Worm (Caenorhabditis elegans) whole organism, L2 larva: ENCODE measurements around the gene mrpl-21.

Experiments
- C34F6.9 ChIP-seq: fragments of 150-350 bp; optimal IDR thresholded peaks from 2 replicates; lab custom pipeline; 2014; ENCODE audit warnings: missing biosample characterization, missing genetic modification characterization
- F13H6.1 ChIP-seq: sonication (generic microtip); optimal IDR thresholded peaks from 2 replicates; lab custom pipeline; 2016; ENCODE audit warnings: missing genetic modification characterization, missing compliant biosample characterization
- R02D3.7 ChIP-seq: fragments of 150-350 bp; optimal IDR thresholded peaks from 2 replicates; lab custom pipeline; 2014; ENCODE audit warnings: missing biosample characterization, missing genetic modification characterization
- Y55F3AM.14 ChIP-seq: fragments of 200-800 bp; sonication (Bioruptor generic); optimal IDR thresholded peaks from 2 replicates; lab custom pipeline; 2018; ENCODE audit warnings: mild to moderate bottlenecking, missing genetic modification characterization, missing compliant biosample characterization
- ZK546.5 ChIP-seq: sonication (generic microtip); optimal IDR thresholded peaks from 2 replicates; lab custom pipeline; 2017; ENCODE audit warnings: missing biosample characterization, missing genetic modification characterization
- alr-1 ChIP-seq: fragments of 150-350 bp; optimal IDR thresholded peaks from 2 replicates; lab custom pipeline; 2014; ENCODE audit warnings: missing biosample characterization, missing genetic modification characterization
- aly-2 ChIP-seq: fragments of 150-350 bp; optimal IDR thresholded peaks from 2 replicates; lab custom pipeline; 2014; ENCODE audit warnings: missing biosample characterization, missing genetic modification characterization
- ama-1 ChIP-seq: fragments of 150-350 bp; optimal IDR thresholded peaks from 2 replicates; lab custom pipeline; 2018; ENCODE audit warnings: inconsistent platforms
- blmp-1 ChIP-seq: sonication (generic microtip); optimal IDR thresholded peaks from 2 replicates; lab custom pipeline; 2017; ENCODE audit warnings: missing genetic modification characterization, mild to moderate bottlenecking, missing compliant biosample characterization, antibody characterized with exemption, moderate library complexity; ENCODE audit not compliant: insufficient read depth
- ceh-16 ChIP-seq: fragments of 150-350 bp; optimal IDR thresholded peaks from 2 replicates; lab custom pipeline; 2014; ENCODE audit warnings: missing biosample characterization, missing genetic modification characterization
- ceh-82 ChIP-seq: fragments of 150-350 bp; optimal IDR thresholded peaks from 2 replicates; lab custom pipeline; 2014; ENCODE audit warnings: missing biosample characterization, missing genetic modification characterization
- crh-2 ChIP-seq: sonication (generic microtip); optimal IDR thresholded peaks from 2 replicates; lab custom pipeline; 2017; ENCODE audit warnings: missing biosample characterization, missing genetic modification characterization
- dmd-4 ChIP-seq: sonication (generic microtip); optimal IDR thresholded peaks from 2 replicates; lab custom pipeline; 2017; ENCODE audit warnings: missing biosample characterization, missing genetic modification characterization
- egl-27 ChIP-seq: sonication (generic microtip); optimal IDR thresholded peaks from 3 replicates; lab custom pipeline; 2017; ENCODE audit warnings: missing biosample characterization, missing genetic modification reagents, missing genetic modification characterization
- elt-1 ChIP-seq: fragments of 150-350 bp; optimal IDR thresholded peaks from 2 replicates; lab custom pipeline; 2014; ENCODE audit warnings: missing biosample characterization, missing genetic modification characterization
- elt-3 ChIP-seq: sonication (generic microtip); optimal IDR thresholded peaks from 2 replicates; lab custom pipeline; 2017; ENCODE audit warnings: missing biosample characterization, missing genetic modification characterization
- fos-1 ChIP-seq: fragments of 150-350 bp; optimal IDR thresholded peaks from 2 replicates; lab custom pipeline; 2014; ENCODE audit warnings: missing biosample characterization, missing genetic modification characterization
- gmeb-1 ChIP-seq: fragments of 150-350 bp; optimal IDR thresholded peaks from 2 replicates; lab custom pipeline; 2014; ENCODE audit warnings: missing biosample characterization, missing genetic modification characterization
- lin-11 ChIP-seq: fragments of 150-350 bp; sonication (generic microtip); optimal IDR thresholded peaks from 2 replicates; lab custom pipeline; 2014; ENCODE audit warnings: missing biosample characterization, missing genetic modification characterization, inconsistent platforms, mixed read lengths
- lin-13 ChIP-seq: fragments of 150-350 bp; optimal IDR thresholded peaks from 2 replicates; lab custom pipeline; 2014; ENCODE audit warnings: missing biosample characterization, missing genetic modification reagents, missing genetic modification characterization
- lin-39 ChIP-seq: fragments of 150-350 bp; optimal IDR thresholded peaks from 2 replicates; lab custom pipeline; 2014; ENCODE audit warnings: missing biosample characterization, missing genetic modification reagents, missing genetic modification characterization
- lsy-2 ChIP-seq, 2 experiments: fragments of 150-350 bp in 1 of 2; sonication (generic microtip) in 1 of 2; optimal IDR thresholded peaks; 2 replicates each; lab custom pipeline; 2014 to 2017; ENCODE audit warnings: missing biosample characterization in 2 of 2, missing genetic modification characterization in 2 of 2
- mab-5 ChIP-seq: fragments of 150-350 bp; optimal IDR thresholded peaks from 2 replicates; lab custom pipeline; 2014; ENCODE audit warnings: missing biosample characterization, missing genetic modification characterization
- mbf-1 ChIP-seq: sonication (generic microtip); optimal IDR thresholded peaks from 2 replicates; lab custom pipeline; 2017; ENCODE audit warnings: missing biosample characterization, missing genetic modification characterization
- mdl-1 ChIP-seq, 2 experiments: fragments of 150-350 bp in 1 of 2; sonication (generic microtip) in 1 of 2; optimal IDR thresholded peaks; 2 replicates each; lab custom pipeline; 2017; ENCODE audit warnings: missing biosample characterization in 2 of 2, missing genetic modification characterization in 2 of 2
- nhr-10 ChIP-seq: sonication (generic microtip); optimal IDR thresholded peaks from 2 replicates; lab custom pipeline; 2017; ENCODE audit warnings: missing biosample characterization, missing genetic modification characterization
- nhr-11 ChIP-seq: fragments of 150-350 bp; optimal IDR thresholded peaks from 2 replicates; lab custom pipeline; 2014; ENCODE audit warnings: missing biosample characterization, missing genetic modification characterization
- nhr-12 ChIP-seq: fragments of 150-350 bp; optimal IDR thresholded peaks from 2 replicates; lab custom pipeline; 2014; ENCODE audit warnings: missing biosample characterization, missing genetic modification characterization
- nhr-129 ChIP-seq: fragments of 150-350 bp; optimal IDR thresholded peaks from 2 replicates; lab custom pipeline; 2014; ENCODE audit warnings: missing biosample characterization, missing genetic modification characterization
- nhr-21 ChIP-seq: fragments of 150-350 bp; optimal IDR thresholded peaks from 2 replicates; lab custom pipeline; 2014; ENCODE audit warnings: missing biosample characterization, missing genetic modification characterization
- nhr-23 ChIP-seq: fragments of 150-350 bp; optimal IDR thresholded peaks from 2 replicates; lab custom pipeline; 2014; ENCODE audit warnings: missing biosample characterization, missing genetic modification reagents, missing genetic modification characterization
- nhr-237 ChIP-seq: fragments of 150-350 bp; optimal IDR thresholded peaks from 2 replicates; lab custom pipeline; 2014; ENCODE audit warnings: missing biosample characterization, missing genetic modification characterization
- nhr-25 ChIP-seq: fragments of 150-350 bp; sonication (generic microtip); optimal IDR thresholded peaks from 3 replicates; lab custom pipeline; 2014; ENCODE audit warnings: missing biosample characterization, missing genetic modification characterization
- nhr-6 ChIP-seq: fragments of 150-350 bp; optimal IDR thresholded peaks from 2 replicates; lab custom pipeline; 2014; ENCODE audit warnings: missing biosample characterization, missing genetic modification characterization
- nhr-77 ChIP-seq: fragments of 150-350 bp; optimal IDR thresholded peaks from 2 replicates; lab custom pipeline; 2014; ENCODE audit warnings: missing biosample characterization, missing genetic modification characterization
- peb-1 ChIP-seq: fragments of 150-350 bp; optimal IDR thresholded peaks from 2 replicates; lab custom pipeline; 2014; ENCODE audit warnings: missing biosample characterization, missing genetic modification characterization
- sem-4 ChIP-seq: fragments of 150-350 bp; optimal IDR thresholded peaks from 2 replicates; lab custom pipeline; 2014; ENCODE audit warnings: missing biosample characterization, missing genetic modification reagents, missing genetic modification characterization
- skn-1 ChIP-seq: sonication (generic microtip); optimal IDR thresholded peaks from 2 replicates; lab custom pipeline; 2017; ENCODE audit warnings: missing biosample characterization, missing genetic modification characterization
- sma-3 ChIP-seq: sonication (generic microtip); optimal IDR thresholded peaks from 2 replicates; lab custom pipeline; 2016; ENCODE audit warnings: missing genetic modification reagents, missing genetic modification characterization, missing compliant biosample characterization
- sma-9 ChIP-seq, 2 experiments: fragments of 150-350 bp in 1 of 2; sonication (generic microtip) in 1 of 2; optimal IDR thresholded peaks; 2 replicates each; lab custom pipeline; 2014 to 2016; ENCODE audit warnings: missing genetic modification characterization in 2 of 2, mild to moderate bottlenecking in 1 of 2, missing biosample characterization in 1 of 2, missing compliant biosample characterization in 1 of 2, missing genetic modification reagents in 1 of 2, moderate library complexity in 1 of 2
- snpc-4 ChIP-seq: fragments of 150-350 bp; optimal IDR thresholded peaks from 2 replicates; lab custom pipeline; 2014; ENCODE audit warnings: missing biosample characterization, missing genetic modification characterization
- unc-39 ChIP-seq: fragments of 150-350 bp; optimal IDR thresholded peaks from 2 replicates; lab custom pipeline; 2014; ENCODE audit warnings: missing biosample characterization, missing genetic modification characterization
- unc-55 ChIP-seq: fragments of 150-350 bp; sonication (generic microtip); optimal IDR thresholded peaks from 3 replicates; lab custom pipeline; 2014; ENCODE audit warnings: missing biosample characterization, missing genetic modification reagents, missing genetic modification characterization
- unc-62 ChIP-seq: fragments of 150-350 bp; optimal IDR thresholded peaks from 2 replicates; lab custom pipeline; 2014; ENCODE audit warnings: missing biosample characterization, missing genetic modification reagents, missing genetic modification characterization
- zag-1 ChIP-seq: fragments of 150-350 bp; optimal IDR thresholded peaks from 2 replicates; lab custom pipeline; 2014; ENCODE audit warnings: missing biosample characterization, missing genetic modification characterization
- ztf-1 ChIP-seq: fragments of 200-800 bp; sonication (Bioruptor generic); conservative IDR thresholded peaks from 2 replicates; pipeline ENCODE4 v1.3.6; 2022; ENCODE audit warnings: missing genetic modification characterization, missing compliant biosample characterization
- ztf-11 ChIP-seq: sonication (generic microtip); optimal IDR thresholded peaks from 2 replicates; lab custom pipeline; 2017; ENCODE audit warnings: missing biosample characterization, missing genetic modification characterization
- ztf-4 ChIP-seq: fragments of 150-350 bp; optimal IDR thresholded peaks from 2 replicates; lab custom pipeline; 2014; ENCODE audit warnings: missing biosample characterization, missing genetic modification characterization

mrpl-21 gene

ce11 chrIII:4195306-4196008 lies 47.9 kb downstream of the mrpl-21 start:
- TF ChIP-seq unc-39 (tag; lab: Kevin White, UChicago) (no peak), R02D3.7 (tag; lab: Kevin White, UChicago) (no peak), dmd-4 (tag; lab: Kevin White, UChicago) (no peak), unc-62 (no peak), nhr-10 (tag; lab: Kevin White, UChicago) (no peak), fos-1 (tag; lab: Kevin White, UChicago) (peak; percentile 5), aly-2 (tag; lab: Kevin White, UChicago) (no peak), ZK546.5 (tag; lab: Kevin White, UChicago) (no peak), lin-13 (GFP tag; lab: Kevin White, UChicago) (peak; percentile 68), gmeb-1 (peak; percentile 50), Y55F3AM.14 (GFP tag; lab: Kevin White, UChicago) (peak; percentile 38), nhr-12 (no peak), lin-11 (tag; lab: Kevin White, UChicago) (no peak), mbf-1 (tag; lab: Kevin White, UChicago) (no peak), alr-1 (tag; lab: Kevin White, UChicago) (no peak), ama-1 (lab: Kevin White, UChicago) (peak; percentile 91), ztf-4 (tag; lab: Kevin White, UChicago) (peak; percentile 88), sma-9 (GFP tag; optimal IDR thresholded peaks at IDR 0.05; lab: Kevin White, UChicago) (peak; percentile 40), sma-9 (tag; optimal IDR thresholded peaks at IDR 0.05; lab: Kevin White, UChicago) (no peak), nhr-23 (tag; lab: Kevin White, UChicago) (no peak), F13H6.1 (tag; lab: Kevin White, UChicago) (peak; percentile 21), nhr-11 (tag; lab: Kevin White, UChicago) (no peak), ceh-82 (tag; lab: Kevin White, UChicago) (no peak), lsy-2 (tag; optimal IDR thresholded peaks at IDR 0.05; lab: Kevin White, UChicago) (peak; percentile 44 to 70), crh-2 (tag; lab: Kevin White, UChicago) (peak; percentile 72), mab-5 (tag; lab: Kevin White, UChicago) (no peak), nhr-25 (tag; lab: Kevin White, UChicago) (peak; percentile 38), nhr-129 (tag; lab: Kevin White, UChicago) (peak; percentile 56), sem-4 (tag; lab: Kevin White, UChicago) (no peak), nhr-21 (tag; lab: Kevin White, UChicago) (peak; percentile 82), C34F6.9 (tag; lab: Kevin White, UChicago) (no peak), nhr-6 (peak; percentile 28), ztf-1 (no peak), mdl-1 (tag; optimal IDR thresholded peaks at IDR 0.05; lab: Kevin White, UChicago) (no peak), elt-3 (no peak), zag-1 (tag; lab: Kevin White, UChicago) (peak; percentile 10), nhr-237 (tag; lab: Kevin White, UChicago) (no peak), ceh-16 (no peak), sma-3 (GFP tag; lab: Kevin White, UChicago) (peak; percentile 30), skn-1 (tag; lab: Kevin White, UChicago) (no peak), peb-1 (tag; lab: Kevin White, UChicago) (no peak), blmp-1 (tag; lab: Kevin White, UChicago) (no peak), elt-1 (tag; lab: Kevin White, UChicago) (no peak), nhr-77 (no peak), unc-55 (GFP tag; lab: Kevin White, UChicago) (peak; percentile 31), ztf-11 (tag; lab: Kevin White, UChicago) (no peak), egl-27 (tag; lab: Kevin White, UChicago) (no peak), lin-39 (tag; lab: Kevin White, UChicago) (no peak), snpc-4 (no peak)
